Fruit fly (Drosophila melanogaster) Kc167 (cell line): Measurements from ENCODE around the gene wus.

Source experiments
- Myc ChIP-seq: fragments of >200 bp; optimal IDR thresholded peaks from 2 replicates; lab custom pipeline; 2017; ENCODE audit warnings: missing external identifiers
- Sin3A ChIP-seq: fragments of >200 bp; optimal IDR thresholded peaks from 2 replicates; lab custom pipeline; 2018; ENCODE audit warnings: missing external identifiers
- h ChIP-seq: fragments of >200 bp; optimal IDR thresholded peaks from 3 replicates; lab custom pipeline; 2018; ENCODE audit warnings: missing external identifiers
- insv ChIP-seq: fragments of >200 bp; optimal IDR thresholded peaks from 3 replicates; lab custom pipeline; 2018; ENCODE audit warnings: missing external identifiers
- psq ChIP-seq: fragments of >200 bp; optimal IDR thresholded peaks from 2 replicates; lab custom pipeline; 2017; ENCODE audit warnings: missing external identifiers
- ttk ChIP-seq: sonication (Bioruptor generic); optimal IDR thresholded peaks from 2 replicates; lab custom pipeline; 2017; ENCODE audit warnings: missing external identifiers

dm6 chrX:16930465-16931286 is 10.0 kb downstream of the wus start:
- TF ChIP-seq psq (lab: Kevin White, UChicago) = no peak
- TF ChIP-seq h = no peak
- no peak for TF ChIP-seq ttk (lab: Kevin White, UChicago)
- TF ChIP-seq insv = no peak
- TF ChIP-seq Myc (lab: Kevin White, UChicago) = no peak
- no peak for TF ChIP-seq Sin3A (lab: Kevin White, UChicago)
